Fruit fly (Drosophila melanogaster) whole organism, embryonic: Measurements from ENCODE around the gene ph-p.
A peak's percentile ranks its signal among the peaks of the same experiment; 100 is the strongest.

Experiments used
- Abd-B ChIP-seq: fragments of 200-800 bp; sonication (Bioruptor generic); optimal IDR thresholded peaks from 2 replicates; lab custom pipeline; 2018; ENCODE audit warnings: missing biosample characterization, mild to moderate bottlenecking, missing genetic modification characterization, moderate library complexity
- Antp ChIP-seq: fragments of 200-800 bp; sonication (Bioruptor generic); optimal IDR thresholded peaks from 3 replicates; lab custom pipeline; 2016; ENCODE audit warnings: missing biosample characterization, missing genetic modification characterization
- Atf3 ChIP-seq: fragments of 200-800 bp; sonication (Bioruptor generic); optimal IDR thresholded peaks from 3 replicates; lab custom pipeline; 2016; ENCODE audit warnings: missing biosample characterization, missing genetic modification characterization
- BtbVII ChIP-seq: fragments of 200-800 bp; sonication (Bioruptor generic); optimal IDR thresholded peaks from 3 replicates; lab custom pipeline; 2017; ENCODE audit warnings: missing biosample characterization, mild to moderate bottlenecking, missing genetic modification characterization
- CG10565 ChIP-seq: fragments of 200-800 bp; sonication (Bioruptor generic); optimal IDR thresholded peaks from 3 replicates; lab custom pipeline; 2016; ENCODE audit warnings: missing biosample characterization, mild to moderate bottlenecking, missing genetic modification characterization
- CG11695 ChIP-seq: fragments of 200-800 bp; sonication (Bioruptor generic); IDR thresholded peaks from 3 replicates; pipeline ENCODE4 v1.3.6; 2022; ENCODE audit warnings: missing biosample characterization, missing genetic modification characterization
- CG12071 ChIP-seq: fragments of 200-800 bp; sonication (Bioruptor generic); optimal IDR thresholded peaks from 3 replicates; lab custom pipeline; 2018; ENCODE audit warnings: missing biosample characterization, mild to moderate bottlenecking, missing genetic modification characterization
- CG12155 ChIP-seq: fragments of 200-800 bp; sonication (Bioruptor generic); optimal IDR thresholded peaks from 3 replicates; lab custom pipeline; 2016; ENCODE audit warnings: missing biosample characterization, missing genetic modification characterization
- CG12391 ChIP-seq: fragments of 200-800 bp; sonication (Bioruptor generic); optimal IDR thresholded peaks from 3 replicates; lab custom pipeline; 2018; ENCODE audit warnings: missing biosample characterization, mild to moderate bottlenecking, missing genetic modification characterization, moderate library complexity
- CG14860 ChIP-seq: fragments of 200-800 bp; sonication (Bioruptor generic); IDR thresholded peaks from 3 replicates; pipeline ENCODE4 v1.3.6; 2022; ENCODE audit warnings: missing biosample characterization, missing genetic modification characterization; ENCODE audit not compliant: partially characterized antibody
- CG15073 ChIP-seq: fragments of 200-800 bp; sonication (Bioruptor generic); optimal IDR thresholded peaks from 2 replicates; lab custom pipeline; 2016; ENCODE audit warnings: missing biosample characterization, missing genetic modification characterization
- CG15479 ChIP-seq: fragments of 200-800 bp; sonication (Bioruptor generic); optimal IDR thresholded peaks from 3 replicates; lab custom pipeline; 2019; ENCODE audit warnings: missing biosample characterization, mild to moderate bottlenecking, missing genetic modification characterization, moderate library complexity
- CG1602 ChIP-seq: fragments of 200-800 bp; sonication (Bioruptor generic); optimal IDR thresholded peaks from 3 replicates; lab custom pipeline; 2016; ENCODE audit warnings: missing biosample characterization, missing genetic modification characterization
- CG17568 ChIP-seq: fragments of 200-800 bp; sonication (Bioruptor generic); optimal IDR thresholded peaks from 2 replicates; lab custom pipeline; 2018; ENCODE audit warnings: missing biosample characterization, mild to moderate bottlenecking, missing genetic modification characterization, moderate library complexity
- CG18262 ChIP-seq: fragments of 200-800 bp; optimal IDR thresholded peaks from 3 replicates; lab custom pipeline; 2019; ENCODE audit warnings: missing biosample characterization, mild to moderate bottlenecking, missing genetic modification characterization, moderate library complexity
- CG4282 ChIP-seq: fragments of 200-800 bp; sonication (Bioruptor generic); optimal IDR thresholded peaks from 2 replicates; lab custom pipeline; 2016; ENCODE audit warnings: missing biosample characterization, missing genetic modification characterization
- CG4820 ChIP-seq: fragments of 200-800 bp; sonication (Bioruptor generic); optimal IDR thresholded peaks from 3 replicates; lab custom pipeline; 2016; ENCODE audit warnings: missing biosample characterization, missing genetic modification characterization
- CG7745 ChIP-seq: fragments of 200-800 bp; sonication (Bioruptor generic); optimal IDR thresholded peaks from 2 replicates; lab custom pipeline; 2018; ENCODE audit warnings: missing biosample characterization, mild to moderate bottlenecking, missing genetic modification characterization, moderate library complexity
- Doc3 ChIP-seq: fragments of 200-800 bp; sonication (Bioruptor generic); IDR thresholded peaks from 3 replicates; pipeline ENCODE4 v1.3.6; 2022; ENCODE audit warnings: missing biosample characterization, missing genetic modification characterization; ENCODE audit not compliant: partially characterized antibody
- Dp ChIP-seq: fragments of 200-800 bp; sonication (Bioruptor generic); optimal IDR thresholded peaks from 2 replicates; lab custom pipeline; 2018; ENCODE audit warnings: missing biosample characterization, mild to moderate bottlenecking, missing genetic modification characterization, moderate library complexity
- Dref ChIP-seq: fragments of 200-800 bp; sonication (Bioruptor generic); IDR thresholded peaks from 2 replicates; pipeline ENCODE4 v1.3.6; 2022; ENCODE audit warnings: missing biosample characterization, missing genetic modification characterization
- Ets97D ChIP-seq: fragments of 200-800 bp; sonication (Bioruptor generic); optimal IDR thresholded peaks from 3 replicates; lab custom pipeline; 2016; ENCODE audit warnings: missing biosample characterization, missing genetic modification characterization
- HLH4C ChIP-seq: fragments of 200-800 bp; sonication (Bioruptor generic); IDR thresholded peaks from 3 replicates; pipeline ENCODE4 v1.3.6; 2022; ENCODE audit warnings: missing biosample characterization, missing genetic modification characterization; ENCODE audit not compliant: partially characterized antibody
- HLHmδ ChIP-seq: fragments of 200-800 bp; sonication (Bioruptor generic); optimal IDR thresholded peaks from 2 replicates; lab custom pipeline; 2018; ENCODE audit warnings: missing biosample characterization, mild to moderate bottlenecking, missing genetic modification characterization, moderate library complexity
- HmgZ ChIP-seq: fragments of 200-800 bp; sonication (Bioruptor generic); optimal IDR thresholded peaks from 2 replicates; lab custom pipeline; 2018; ENCODE audit warnings: missing biosample characterization, mild to moderate bottlenecking, missing genetic modification characterization
- Lim3 ChIP-seq: fragments of 200-800 bp; sonication (Bioruptor generic); IDR thresholded peaks from 2 replicates; pipeline ENCODE4 v1.3.6; 2022; ENCODE audit warnings: missing biosample characterization, missing genetic modification characterization
- Rfx ChIP-seq: fragments of 200-800 bp; sonication (Bioruptor generic); IDR thresholded peaks from 2 replicates; pipeline ENCODE4 v1.3.6; 2022; ENCODE audit warnings: missing biosample characterization, missing genetic modification characterization
- Sin3A ChIP-seq: fragments of >200 bp; optimal IDR thresholded peaks from 2 replicates; lab custom pipeline; 2018
- Ssrp ChIP-seq: fragments of 200-800 bp; sonication (Bioruptor generic); optimal IDR thresholded peaks from 2 replicates; lab custom pipeline; 2018; ENCODE audit warnings: missing biosample characterization, mild to moderate bottlenecking, missing genetic modification characterization, moderate library complexity
- Stat92E ChIP-seq, 3 experiments: fragments of >200 bp in 2 of 3; fragments of 200-800 bp in 1 of 3; sonication (Bioruptor generic) in 1 of 3; optimal IDR thresholded peaks; 2 replicates each; lab custom pipeline; 2017 to 2019; ENCODE audit warnings: missing biosample characterization in 3 of 3, missing genetic modification characterization in 3 of 3, mild to moderate bottlenecking in 1 of 3, moderate library complexity in 1 of 3
- Trl ChIP-seq, 3 experiments: fragments of >200 bp in 2 of 3; fragments of 200-800 bp in 1 of 3; sonication (Bioruptor generic) in 1 of 3; optimal IDR thresholded peaks; 2 replicates in 1 of 3; 3 replicates in 2 of 3; lab custom pipeline; 2016 to 2017; ENCODE audit warnings: missing biosample characterization in 1 of 3, missing genetic modification characterization in 1 of 3
- Xrp1 ChIP-seq: fragments of 200-800 bp; sonication (Bioruptor generic); IDR thresholded peaks from 2 replicates; pipeline ENCODE4 v1.3.6; 2022; ENCODE audit warnings: missing biosample characterization, missing genetic modification characterization
- caup ChIP-seq: fragments of 200-800 bp; sonication (Bioruptor generic); optimal IDR thresholded peaks from 3 replicates; lab custom pipeline; 2017; ENCODE audit warnings: missing biosample characterization, mild to moderate bottlenecking, missing genetic modification characterization, moderate library complexity; ENCODE audit not compliant: severe bottlenecking
- cg ChIP-seq: fragments of 200-800 bp; sonication (Bioruptor generic); optimal IDR thresholded peaks from 3 replicates; lab custom pipeline; 2019; ENCODE audit warnings: missing biosample characterization, mild to moderate bottlenecking, missing genetic modification characterization, moderate library complexity
- chinmo ChIP-seq: fragments of 200-800 bp; sonication (Bioruptor generic); IDR thresholded peaks from 4 replicates; pipeline ENCODE4 v1.3.6; 2022; ENCODE audit warnings: missing biosample characterization, missing genetic modification characterization; ENCODE audit not compliant: partially characterized antibody
- danr ChIP-seq: fragments of 200-800 bp; sonication (Bioruptor generic); IDR thresholded peaks from 2 replicates; pipeline ENCODE4 v1.3.6; 2022; ENCODE audit warnings: missing biosample characterization, missing genetic modification characterization
- dm ChIP-seq: fragments of 200-800 bp; sonication (Bioruptor generic); optimal IDR thresholded peaks from 3 replicates; lab custom pipeline; 2016; ENCODE audit warnings: missing biosample characterization, missing genetic modification characterization
- emc ChIP-seq: fragments of 200-800 bp; sonication (Bioruptor generic); optimal IDR thresholded peaks from 2 replicates; lab custom pipeline; 2016; ENCODE audit warnings: missing biosample characterization, missing genetic modification characterization
- esg ChIP-seq: fragments of 200-800 bp; sonication (Bioruptor generic); conservative IDR thresholded peaks from 2 replicates; pipeline ENCODE4 v1.3.6; 2022; ENCODE audit warnings: missing biosample characterization, missing genetic modification characterization
- gem ChIP-seq: fragments of 200-800 bp; sonication (Bioruptor generic); optimal IDR thresholded peaks from 2 replicates; lab custom pipeline; 2019; ENCODE audit warnings: missing biosample characterization, mild to moderate bottlenecking, missing genetic modification characterization, moderate library complexity
- gsb-n ChIP-seq: fragments of 200-800 bp; sonication (Bioruptor generic); optimal IDR thresholded peaks from 3 replicates; lab custom pipeline; 2018; ENCODE audit warnings: missing biosample characterization, mild to moderate bottlenecking, missing genetic modification characterization
- h ChIP-seq: fragments of >200 bp; optimal IDR thresholded peaks from 2 replicates; lab custom pipeline; 2017
- ind ChIP-seq: fragments of 200-800 bp; sonication (Bioruptor generic); optimal IDR thresholded peaks from 3 replicates; lab custom pipeline; 2016; ENCODE audit warnings: missing biosample characterization, missing genetic modification characterization
- inv ChIP-seq: fragments of 200-800 bp; sonication (Bioruptor generic); IDR thresholded peaks from 2 replicates; pipeline ENCODE4 v1.3.6; 2022; ENCODE audit warnings: missing biosample characterization, missing genetic modification characterization; ENCODE audit not compliant: partially characterized antibody
- nau ChIP-seq: fragments of 200-800 bp; sonication (Bioruptor generic); optimal IDR thresholded peaks from 3 replicates; lab custom pipeline; 2017; ENCODE audit warnings: missing biosample characterization, mild to moderate bottlenecking, missing genetic modification characterization, missing genetic modification reagents
- odd ChIP-seq: fragments of 200-800 bp; sonication (Bioruptor generic); optimal IDR thresholded peaks from 2 replicates; lab custom pipeline; 2017; ENCODE audit warnings: missing biosample characterization, mild to moderate bottlenecking, missing genetic modification characterization
- pum ChIP-seq: fragments of 200-800 bp; sonication (Bioruptor generic); optimal IDR thresholded peaks from 2 replicates; lab custom pipeline; 2016; ENCODE audit warnings: missing biosample characterization, missing genetic modification characterization
- tap ChIP-seq: fragments of 200-800 bp; optimal IDR thresholded peaks from 3 replicates; lab custom pipeline; 2019; ENCODE audit warnings: missing biosample characterization, mild to moderate bottlenecking, missing genetic modification characterization, moderate library complexity
- tin ChIP-seq: fragments of 200-800 bp; sonication (Bioruptor generic); optimal IDR thresholded peaks from 3 replicates; lab custom pipeline; 2016; ENCODE audit warnings: missing biosample characterization, missing genetic modification characterization
- vfl ChIP-seq: fragments of 200-800 bp; sonication (Bioruptor generic); optimal IDR thresholded peaks from 2 replicates; lab custom pipeline; 2016; ENCODE audit warnings: missing biosample characterization, missing genetic modification characterization

Gene ph-p

dm6 chrX:2149478-2149877 is 11.3 kb upstream of the ph-p start, which contains the start of gene bcn92:
Gene bcn92 (minus strand): TSS chrX:2149647.
- TF ChIP-seq Abd-B (GFP tag; lab: Kevin White, UChicago) (peak; percentile 7), CG1602 (GFP tag; lab: Kevin White, UChicago) (peak; percentile 25), nau (GFP tag; lab: Kevin White, UChicago) (no peak), Ssrp (tag; lab: Kevin White, UChicago) (peak; percentile 2), caup (GFP tag; lab: Kevin White, UChicago) (no peak), gem (tag; lab: Kevin White, UChicago) (peak; percentile 56), cg (GFP tag; lab: Kevin White, UChicago) (no peak), Dref (GFP tag; lab: Robert Waterston, UW) (peak; percentile 32; the same call in 1 of the 2 replicates), Sin3A (lab: Kevin White, UChicago) (peak; percentile 30), vfl (GFP tag; lab: Kevin White, UChicago) (peak; percentile 33), chinmo (GFP tag; lab: Robert Waterston, UW) (peak; percentile 91; the same call in 3 of the 4 replicates), CG15479 (no peak), Dp (GFP tag; lab: Kevin White, UChicago) (peak; percentile 10), BtbVII (GFP tag; lab: Kevin White, UChicago) (no peak), Xrp1 (peak; percentile 15; the same call in 1 of the 2 replicates), Doc3 (GFP tag; lab: Robert Waterston, UW) (peak; percentile 94), CG15073 (GFP tag; lab: Kevin White, UChicago) (no peak), CG12391 (tag; lab: Kevin White, UChicago) (peak; percentile 64), HmgZ (peak; percentile 45), tin (GFP tag; lab: Kevin White, UChicago) (peak; percentile 52), h (lab: Kevin White, UChicago) (no peak), CG12155 (peak; percentile 18), CG17568 (no peak), odd (GFP tag; lab: Kevin White, UChicago) (no peak), CG14860 (GFP tag; lab: Robert Waterston, UW) (peak; percentile 92), pum (GFP tag; lab: Kevin White, UChicago) (peak; percentile 32), esg (GFP tag; lab: Robert Waterston, UW) (no peak), inv (GFP tag; lab: Robert Waterston, UW) (peak; percentile 93), Atf3 (GFP tag; lab: Kevin White, UChicago) (no peak), HLH4C (GFP tag; lab: Robert Waterston, UW) (peak; percentile 87), gsb-n (tag; lab: Kevin White, UChicago) (no peak), Lim3 (GFP tag; lab: Robert Waterston, UW) (no peak), ind (peak; percentile 46), Stat92E (GFP tag; optimal IDR thresholded peaks at IDR 0.05; lab: Kevin White, UChicago) (no peak), HLHmδ (GFP tag; lab: Kevin White, UChicago) (peak; percentile 4), CG4282 (GFP tag; lab: Kevin White, UChicago) (no peak), emc (GFP tag; lab: Kevin White, UChicago) (no peak), Trl (optimal IDR thresholded peaks at IDR 0.05; lab: Kevin White, UChicago) (no peak), Trl (GFP tag; optimal IDR thresholded peaks at IDR 0.05; lab: Kevin White, UChicago) (peak; percentile 26), dm (GFP tag; lab: Kevin White, UChicago) (peak; percentile 64), CG7745 (tag; lab: Kevin White, UChicago) (no peak), Ets97D (peak; percentile 48), CG4820 (peak; percentile 18), Rfx (GFP tag; lab: Robert Waterston, UW) (peak; percentile 73), CG11695 (no peak), CG18262 (tag; lab: Kevin White, UChicago) (peak; percentile 19), danr (GFP tag; lab: Robert Waterston, UW) (no peak), Antp (peak; percentile 41), CG12071 (GFP tag; lab: Kevin White, UChicago) (no peak), CG10565 (GFP tag; lab: Kevin White, UChicago) (no peak), tap (no peak)
